In genomic region chrIV:12728162-12728561, ce11 we compare ENCODE assay signal across 6 worm cellular contexts.
TF ChIP-seq lines count a peak whose summit lies in the region.

No protein-coding gene starts in this region.

TF ChIP-seq in whole organism, L1 larva, 84 proteins besides CTCF, POLR2A, EP300 and RAD21:
- TF ChIP-seq skn-1 (tag; optimal IDR thresholded peaks at IDR 0.05; lab: Kevin White, UChicago) (no peak), efl-1 (optimal IDR thresholded peaks at IDR 0.05; lab: Kevin White, UChicago) (no peak), efl-1 (GFP tag; optimal IDR thresholded peaks at IDR 0.05 in 1 of 2; lab: Kevin White, UChicago) (peak in 1 of 2 experiments; percentile 68), elt-2 (tag; optimal IDR thresholded peaks at IDR 0.05; lab: Kevin White, UChicago) (peak; percentile 64), mef-2 (tag; optimal IDR thresholded peaks at IDR 0.05; lab: Kevin White, UChicago) (no peak)

TF ChIP-seq in whole organism, L2 larva, 48 proteins besides CTCF, POLR2A, EP300 and RAD21:
- TF ChIP-seq nhr-11 (tag; optimal IDR thresholded peaks at IDR 0.05; lab: Kevin White, UChicago) (no peak), nhr-21 (tag; optimal IDR thresholded peaks at IDR 0.05; lab: Kevin White, UChicago) (no peak), crh-2 (tag; optimal IDR thresholded peaks at IDR 0.05; lab: Kevin White, UChicago) (no peak), fos-1 (tag; optimal IDR thresholded peaks at IDR 0.05; lab: Kevin White, UChicago) (peak; percentile 80)

TF ChIP-seq in whole organism, L3 larva, 47 proteins besides CTCF, POLR2A, EP300 and RAD21:
- TF ChIP-seq nhr-43 (tag; optimal IDR thresholded peaks at IDR 0.05; lab: Kevin White, UChicago; ENCODE audit: poor library complexity, severe bottlenecking), result no peak
- TF ChIP-seq pqm-1 (tag; optimal IDR thresholded peaks at IDR 0.05; lab: Kevin White, UChicago), result peak; percentile 13
- no peak for TF ChIP-seq elt-3 (tag; optimal IDR thresholded peaks at IDR 0.05; lab: Kevin White, UChicago)
- peak; percentile 70 for TF ChIP-seq elt-2 (tag; optimal IDR thresholded peaks at IDR 0.05; lab: Kevin White, UChicago)
- TF ChIP-seq sea-2 (GFP tag; optimal IDR thresholded peaks at IDR 0.05; lab: Kevin White, UChicago), result no peak

TF ChIP-seq in whole organism, L4 larva, 104 proteins besides CTCF, POLR2A, EP300 and RAD21:
- TF ChIP-seq hlh-11 (tag; optimal IDR thresholded peaks at IDR 0.05; lab: Kevin White, UChicago), result peak; percentile 16
- no peak for TF ChIP-seq mep-1 (tag; optimal IDR thresholded peaks at IDR 0.05; lab: Kevin White, UChicago)
- TF ChIP-seq lin-39 (tag; optimal IDR thresholded peaks at IDR 0.05; lab: Kevin White, UChicago), result no peak
- TF ChIP-seq dmd-6 (GFP tag; IDR thresholded peaks at IDR 0.05; lab: Robert Waterston, UW), result peak; percentile 39; the same call in 1 of the 2 replicates
- TF ChIP-seq set-16 (GFP tag; IDR thresholded peaks at IDR 0.05; lab: Robert Waterston, UW), result no peak
- peak; percentile 52 for TF ChIP-seq pqm-1 (tag; optimal IDR thresholded peaks at IDR 0.05; lab: Kevin White, UChicago)
- TF ChIP-seq aha-1 (tag; lab: Kevin White, UChicago), result peak; percentile 37
- TF ChIP-seq mxl-3 (GFP tag; optimal IDR thresholded peaks at IDR 0.05; lab: Kevin White, UChicago), result no peak
- no peak for TF ChIP-seq lin-1 (GFP tag; IDR thresholded peaks at IDR 0.05; lab: Robert Waterston, UW)
- TF ChIP-seq egl-43 (GFP tag; IDR thresholded peaks at IDR 0.05; lab: Robert Waterston, UW), result no peak
- no peak for TF ChIP-seq daf-8 (GFP tag; IDR thresholded peaks at IDR 0.05; lab: Robert Waterston, UW)
- TF ChIP-seq spr-1 (tag; optimal IDR thresholded peaks at IDR 0.05; lab: Kevin White, UChicago), result no peak
- no peak for TF ChIP-seq aly-2 (tag; optimal IDR thresholded peaks at IDR 0.05; lab: Kevin White, UChicago)
- no peak for TF ChIP-seq dmd-8 (GFP tag; IDR thresholded peaks at IDR 0.05; lab: Robert Waterston, UW)
- no peak for TF ChIP-seq lin-13 (GFP tag; optimal IDR thresholded peaks at IDR 0.05; lab: Kevin White, UChicago)

TF ChIP-seq in whole organism, late embryonic, 69 proteins besides CTCF, POLR2A, EP300 and RAD21:
- peak; percentile 65 for TF ChIP-seq elt-2 (tag; optimal IDR thresholded peaks at IDR 0.05; lab: Kevin White, UChicago)
- no peak for TF ChIP-seq hlh-6 (tag; optimal IDR thresholded peaks at IDR 0.05; lab: Kevin White, UChicago)

TF ChIP-seq in whole organism, young adult, 124 proteins besides CTCF, POLR2A, EP300 and RAD21:
- TF ChIP-seq nfya-1 (tag; optimal IDR thresholded peaks at IDR 0.05; lab: Kevin White, UChicago; ENCODE audit: borderline replicate concordance, insufficient read depth) (no peak), attf-5 (GFP tag; optimal IDR thresholded peaks at IDR 0.05; lab: Kevin White, UChicago) (no peak), ceh-27 (GFP tag; optimal IDR thresholded peaks at IDR 0.05; lab: Kevin White, UChicago) (no peak), nhr-80 (tag; optimal IDR thresholded peaks at IDR 0.05; lab: Kevin White, UChicago) (peak; percentile 21), ztf-26 (tag; optimal IDR thresholded peaks at IDR 0.05; lab: Kevin White, UChicago) (no peak)
